Fruit fly (Drosophila melanogaster) whole organism, embryonic: Measurements from ENCODE around the gene CG6005.

Experiments
- Adf1 ChIP-seq: fragments of 200-800 bp; sonication (Bioruptor generic); IDR thresholded peaks from 2 replicates; pipeline ENCODE4 v1.3.6; 2022; ENCODE audit warnings: missing biosample characterization, missing genetic modification characterization
- BtbVII ChIP-seq: fragments of 200-800 bp; sonication (Bioruptor generic); optimal IDR thresholded peaks from 3 replicates; lab custom pipeline; 2017; ENCODE audit warnings: missing biosample characterization, mild to moderate bottlenecking, missing genetic modification characterization
- CG10543 ChIP-seq: fragments of 200-800 bp; sonication (Bioruptor generic); optimal IDR thresholded peaks from 3 replicates; lab custom pipeline; 2017; ENCODE audit warnings: missing biosample characterization, mild to moderate bottlenecking, missing genetic modification characterization, moderate library complexity
- CG11504 ChIP-seq: fragments of 200-800 bp; sonication (Bioruptor generic); optimal IDR thresholded peaks from 3 replicates; lab custom pipeline; 2019; ENCODE audit warnings: missing biosample characterization, mild to moderate bottlenecking, missing genetic modification characterization, moderate library complexity
- CG11723 ChIP-seq: fragments of 200-800 bp; sonication (Bioruptor generic); optimal IDR thresholded peaks from 2 replicates; lab custom pipeline; 2017; ENCODE audit warnings: missing biosample characterization, mild to moderate bottlenecking, missing genetic modification characterization
- CG12071 ChIP-seq: fragments of 200-800 bp; sonication (Bioruptor generic); optimal IDR thresholded peaks from 3 replicates; lab custom pipeline; 2018; ENCODE audit warnings: missing biosample characterization, mild to moderate bottlenecking, missing genetic modification characterization
- CG12155 ChIP-seq: fragments of 200-800 bp; sonication (Bioruptor generic); optimal IDR thresholded peaks from 3 replicates; lab custom pipeline; 2016; ENCODE audit warnings: missing biosample characterization, missing genetic modification characterization
- CG12659 ChIP-seq: fragments of 200-800 bp; sonication (Bioruptor generic); optimal IDR thresholded peaks from 3 replicates; lab custom pipeline; 2017; ENCODE audit warnings: mild to moderate bottlenecking, missing biosample characterization, missing genetic modification reagents, missing genetic modification characterization
- CG15269 ChIP-seq: fragments of 200-800 bp; sonication (Bioruptor generic); optimal IDR thresholded peaks from 2 replicates; lab custom pipeline; 2018; ENCODE audit warnings: missing biosample characterization, mild to moderate bottlenecking, missing genetic modification characterization, moderate library complexity
- CG15514 ChIP-seq: fragments of 200-800 bp; sonication (Bioruptor generic); optimal IDR thresholded peaks from 3 replicates; lab custom pipeline; 2017; ENCODE audit warnings: missing biosample characterization, missing genetic modification characterization, mild to moderate bottlenecking, moderate library complexity, missing genetic modification reagents
- CG1603 ChIP-seq: fragments of 200-800 bp; sonication (Bioruptor generic); optimal IDR thresholded peaks from 2 replicates; lab custom pipeline; 2019; ENCODE audit warnings: missing biosample characterization, mild to moderate bottlenecking, missing genetic modification characterization, moderate library complexity
- CG1647 ChIP-seq: fragments of 200-800 bp; sonication (Bioruptor generic); optimal IDR thresholded peaks from 3 replicates; lab custom pipeline; 2016; ENCODE audit warnings: missing biosample characterization, missing genetic modification characterization
- CG17612 ChIP-seq: fragments of 200-800 bp; sonication (Bioruptor generic); IDR thresholded peaks from 2 replicates; pipeline ENCODE4 v1.3.6; 2022; ENCODE audit warnings: missing biosample characterization, missing genetic modification characterization
- CG2875 ChIP-seq: fragments of 200-800 bp; sonication (Bioruptor generic); optimal IDR thresholded peaks from 2 replicates; lab custom pipeline; 2017; ENCODE audit warnings: missing biosample characterization, mild to moderate bottlenecking, missing genetic modification characterization, missing genetic modification reagents
- CG31441 ChIP-seq: fragments of 200-800 bp; sonication (Bioruptor generic); IDR thresholded peaks from 2 replicates; pipeline ENCODE4 v1.3.6; 2022; ENCODE audit warnings: missing biosample characterization, missing genetic modification characterization
- CG32532 ChIP-seq: fragments of 200-800 bp; sonication (Bioruptor generic); IDR thresholded peaks from 2 replicates; pipeline ENCODE4 v1.3.6; 2022; ENCODE audit warnings: missing biosample characterization, missing genetic modification characterization
- CG32772 ChIP-seq: fragments of 200-800 bp; sonication (Bioruptor generic); IDR thresholded peaks from 2 replicates; pipeline ENCODE4 v1.3.6; 2022; ENCODE audit warnings: missing biosample characterization, missing genetic modification characterization
- CG3281 ChIP-seq: fragments of 200-800 bp; sonication (Bioruptor generic); optimal IDR thresholded peaks from 3 replicates; lab custom pipeline; 2017; ENCODE audit warnings: missing biosample characterization, mild to moderate bottlenecking, missing genetic modification characterization
- CG3726 ChIP-seq: fragments of 200-800 bp; sonication (Bioruptor generic); IDR thresholded peaks from 3 replicates; pipeline ENCODE4, ENCODE4 v1.3.6; 2022; ENCODE audit warnings: missing biosample characterization, missing genetic modification characterization
- CG3995 ChIP-seq: fragments of 200-800 bp; sonication (Bioruptor generic); optimal IDR thresholded peaks from 3 replicates; lab custom pipeline; 2016; ENCODE audit warnings: missing biosample characterization, missing genetic modification characterization
- CG43689 ChIP-seq: fragments of 200-800 bp; sonication (Bioruptor generic); IDR thresholded peaks from 2 replicates; pipeline ENCODE4 v1.3.6; 2022; ENCODE audit warnings: missing biosample characterization, missing genetic modification characterization
- CG7963 ChIP-seq: fragments of 200-800 bp; sonication (Bioruptor generic); IDR thresholded peaks from 3 replicates; pipeline ENCODE4 v1.3.6; 2022; ENCODE audit warnings: missing biosample characterization, missing genetic modification characterization; ENCODE audit not compliant: partially characterized antibody
- CG8281 ChIP-seq: fragments of 200-800 bp; sonication (Bioruptor generic); optimal IDR thresholded peaks from 2 replicates; lab custom pipeline; 2018; ENCODE audit warnings: missing biosample characterization, mild to moderate bottlenecking, missing genetic modification characterization, moderate library complexity
- CG8944 ChIP-seq: fragments of 200-800 bp; sonication (Bioruptor generic); optimal IDR thresholded peaks from 3 replicates; lab custom pipeline; 2016; ENCODE audit warnings: missing biosample characterization, missing genetic modification characterization
- Eip74EF ChIP-seq, 2 experiments: fragments of 200-800 bp in 1 of 2; fragments of >200 bp in 1 of 2; sonication (Bioruptor generic) in 1 of 2; optimal IDR thresholded peaks; 2 replicates each; lab custom pipeline; 2017 to 2019; ENCODE audit warnings: missing biosample characterization in 2 of 2, missing genetic modification characterization in 2 of 2, mild to moderate bottlenecking in 1 of 2, moderate library complexity in 1 of 2
- MBD-R2 ChIP-seq: fragments of 200-800 bp; sonication (Bioruptor generic); IDR thresholded peaks from 2 replicates; pipeline ENCODE4 v1.3.6; 2022; ENCODE audit warnings: missing biosample characterization, missing genetic modification characterization
- Med ChIP-seq: fragments of 200-800 bp; sonication (Bioruptor generic); peaks from one replicate; lab custom pipeline; 2016; ENCODE audit warnings: missing biosample characterization, missing genetic modification characterization, mild to moderate bottlenecking, inconsistent platforms, moderate library complexity
- Opbp ChIP-seq: fragments of 200-800 bp; sonication (Bioruptor generic); IDR thresholded peaks from 3 replicates; pipeline ENCODE4 v1.3.6; 2022; ENCODE audit warnings: missing biosample characterization, missing genetic modification characterization; ENCODE audit not compliant: partially characterized antibody
- Pdp1 ChIP-seq, 2 experiments: fragments of 200-800 bp; sonication (Bioruptor generic); optimal IDR thresholded peaks; 3 replicates each; lab custom pipeline; 2016; ENCODE audit warnings: missing biosample characterization in 2 of 2, missing genetic modification characterization in 2 of 2, mild to moderate bottlenecking in 1 of 2, moderate library complexity in 1 of 2
- Ptx1 ChIP-seq: fragments of 200-800 bp; sonication (Bioruptor generic); IDR thresholded peaks from 2 replicates; pipeline ENCODE4 v1.3.6; 2022; ENCODE audit warnings: missing biosample characterization, missing genetic modification characterization
- Scr ChIP-seq: fragments of 200-800 bp; sonication (Bioruptor generic); IDR thresholded peaks from 2 replicates; pipeline ENCODE4 v1.3.6; 2022; ENCODE audit warnings: missing biosample characterization, missing genetic modification characterization; ENCODE audit not compliant: partially characterized antibody
- Ssrp ChIP-seq: fragments of 200-800 bp; sonication (Bioruptor generic); optimal IDR thresholded peaks from 2 replicates; lab custom pipeline; 2018; ENCODE audit warnings: missing biosample characterization, mild to moderate bottlenecking, missing genetic modification characterization, moderate library complexity
- TFAM ChIP-seq: fragments of 200-800 bp; sonication (Bioruptor generic); optimal IDR thresholded peaks from 2 replicates; lab custom pipeline; 2017; ENCODE audit warnings: missing biosample characterization, missing genetic modification characterization, inconsistent platforms
- Xrp1 ChIP-seq: fragments of 200-800 bp; sonication (Bioruptor generic); IDR thresholded peaks from 2 replicates; pipeline ENCODE4 v1.3.6; 2022; ENCODE audit warnings: missing biosample characterization, missing genetic modification characterization
- ab ChIP-seq: fragments of 200-800 bp; sonication (Bioruptor generic); optimal IDR thresholded peaks from 2 replicates; lab custom pipeline; 2016; ENCODE audit warnings: missing biosample characterization, missing genetic modification characterization
- cad ChIP-seq: fragments of >200 bp; optimal IDR thresholded peaks from 2 replicates; lab custom pipeline; 2017; ENCODE audit warnings: missing biosample characterization, missing genetic modification characterization
- chinmo ChIP-seq: fragments of 200-800 bp; sonication (Bioruptor generic); IDR thresholded peaks from 4 replicates; pipeline ENCODE4 v1.3.6; 2022; ENCODE audit warnings: missing biosample characterization, missing genetic modification characterization; ENCODE audit not compliant: partially characterized antibody
- eyg ChIP-seq: fragments of 200-800 bp; sonication (Bioruptor generic); optimal IDR thresholded peaks from 3 replicates; lab custom pipeline; 2016; ENCODE audit warnings: missing biosample characterization, missing genetic modification characterization
- knrl ChIP-seq: fragments of 200-800 bp; sonication (Bioruptor generic); IDR thresholded peaks from 3 replicates; pipeline ENCODE4 v1.3.6; 2022; ENCODE audit warnings: missing biosample characterization, missing genetic modification characterization; ENCODE audit not compliant: partially characterized antibody
- nau ChIP-seq: fragments of 200-800 bp; sonication (Bioruptor generic); optimal IDR thresholded peaks from 3 replicates; lab custom pipeline; 2017; ENCODE audit warnings: missing biosample characterization, mild to moderate bottlenecking, missing genetic modification characterization, missing genetic modification reagents
- ranshi ChIP-seq: fragments of 200-800 bp; sonication (Bioruptor generic); IDR thresholded peaks from 2 replicates; pipeline ENCODE4 v1.3.6; 2022; ENCODE audit warnings: missing biosample characterization, missing genetic modification characterization
- sr ChIP-seq: fragments of 200-800 bp; sonication (Bioruptor generic); IDR thresholded peaks from 3 replicates; pipeline ENCODE4 v1.3.6; 2022; ENCODE audit warnings: missing biosample characterization, missing genetic modification characterization
- tgo ChIP-seq: fragments of 200-800 bp; sonication (Bioruptor generic); IDR thresholded peaks from 3 replicates; pipeline ENCODE4 v1.3.6; 2022; ENCODE audit warnings: missing biosample characterization, missing genetic modification characterization
- tll ChIP-seq, 2 experiments: fragments of 200-800 bp in 1 of 2; fragments of >200 bp in 1 of 2; sonication (Bioruptor generic) in 1 of 2; optimal IDR thresholded peaks; 2 replicates each; lab custom pipeline; 2017 to 2019; ENCODE audit warnings: missing biosample characterization in 2 of 2, missing genetic modification characterization in 2 of 2, mild to moderate bottlenecking in 1 of 2, moderate library complexity in 1 of 2
- ttk ChIP-seq: fragments of 200-800 bp; sonication (Bioruptor generic); IDR thresholded peaks from 2 replicates; pipeline ENCODE4 v2.1.2; 2022; ENCODE audit warnings: missing biosample characterization, missing genetic modification characterization
- twi ChIP-seq: fragments of 200-800 bp; optimal IDR thresholded peaks from 2 replicates; lab custom pipeline; 2019; ENCODE audit warnings: missing biosample characterization, mild to moderate bottlenecking, missing genetic modification characterization, moderate library complexity
- zen2 ChIP-seq: fragments of 200-800 bp; sonication (Bioruptor generic); IDR thresholded peaks from 3 replicates; pipeline ENCODE4 v1.3.6; 2022; ENCODE audit warnings: missing biosample characterization, missing genetic modification characterization; ENCODE audit not compliant: partially characterized antibody
- zfh1 ChIP-seq: fragments of 200-800 bp; sonication (Bioruptor generic); IDR thresholded peaks from 3 replicates; pipeline ENCODE4 v1.3.6; 2022; ENCODE audit warnings: missing biosample characterization, missing genetic modification characterization

Gene CG6005

DNA sequence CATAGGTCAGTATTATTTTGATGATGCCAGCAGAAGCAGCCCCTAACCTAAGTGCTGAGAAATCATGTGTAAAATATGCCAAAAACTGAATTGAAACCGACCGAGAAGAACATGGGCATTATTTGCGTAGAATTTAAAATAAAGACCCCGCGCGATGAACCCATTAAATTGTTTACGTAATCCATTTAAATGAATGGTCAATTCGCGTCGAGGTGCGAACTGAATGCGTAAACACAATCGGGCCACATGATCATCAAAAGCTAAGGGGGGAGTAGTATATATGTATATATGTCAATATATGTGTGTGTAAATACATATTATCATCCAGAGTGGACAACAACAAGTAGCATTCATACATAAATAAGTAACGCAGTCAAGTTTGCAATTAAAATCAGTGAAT is 36.3 kb upstream of the CG6005 start (continued):
- TF ChIP-seq chinmo (GFP tag; lab: Robert Waterston, UW) = 0 out of 4 replicates have a peak, but pooled peaks have one; percentile 15
- TF ChIP-seq CG12071 (GFP tag; lab: Kevin White, UChicago) = peak; percentile 11
- no peak for TF ChIP-seq CG12155
- TF ChIP-seq CG3281 (GFP tag; lab: Kevin White, UChicago) = peak; percentile 2
- peak; percentile 20 for TF ChIP-seq Med
- TF ChIP-seq Xrp1 = peak; percentile 15; the same call in 1 of the 2 replicates
- peak; percentile 4 for TF ChIP-seq CG15269
- TF ChIP-seq CG1647 = no peak
- TF ChIP-seq CG31441 (GFP tag; lab: Robert Waterston, UW) = 0 out of 2 replicates have a peak, but pooled peaks have one; percentile 9
- TF ChIP-seq nau (GFP tag; lab: Kevin White, UChicago) = peak; percentile 17
- TF ChIP-seq CG8944 = no peak
- no peak for TF ChIP-seq CG43689 (GFP tag; lab: Robert Waterston, UW)
- TF ChIP-seq CG3995 (GFP tag; lab: Kevin White, UChicago) = no peak
- TF ChIP-seq Eip74EF (GFP tag; optimal IDR thresholded peaks at IDR 0.05; lab: Kevin White, UChicago) = peak in 1 of 2 experiments; percentile 13
- TF ChIP-seq cad (GFP tag; lab: Kevin White, UChicago) = no peak

DNA sequence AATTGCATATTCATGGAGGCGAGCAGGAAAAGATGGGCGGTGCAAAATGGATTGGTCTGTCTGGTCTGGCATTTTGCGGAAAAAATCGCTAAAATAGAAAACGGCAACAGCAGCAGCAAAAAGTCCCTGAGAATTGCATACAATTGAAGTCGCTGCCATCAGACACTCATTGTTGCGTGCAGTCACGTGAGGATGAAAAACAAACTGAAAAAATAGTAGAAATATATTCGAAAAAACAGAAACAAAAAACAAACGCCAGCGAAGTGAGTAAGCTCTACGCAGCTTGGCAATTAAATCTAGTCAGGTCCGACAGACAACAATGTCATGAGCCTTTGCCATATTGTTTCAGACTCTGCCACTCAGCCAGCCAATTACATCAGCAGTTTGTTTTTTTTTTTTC is 35.5 kb upstream of the CG6005 start:
- TF ChIP-seq CG3726 (GFP tag; lab: Robert Waterston, UW) = no peak
- TF ChIP-seq knrl (GFP tag; lab: Robert Waterston, UW) = 0 out of 3 replicates have a peak, but pooled peaks have one; percentile 3

DNA sequence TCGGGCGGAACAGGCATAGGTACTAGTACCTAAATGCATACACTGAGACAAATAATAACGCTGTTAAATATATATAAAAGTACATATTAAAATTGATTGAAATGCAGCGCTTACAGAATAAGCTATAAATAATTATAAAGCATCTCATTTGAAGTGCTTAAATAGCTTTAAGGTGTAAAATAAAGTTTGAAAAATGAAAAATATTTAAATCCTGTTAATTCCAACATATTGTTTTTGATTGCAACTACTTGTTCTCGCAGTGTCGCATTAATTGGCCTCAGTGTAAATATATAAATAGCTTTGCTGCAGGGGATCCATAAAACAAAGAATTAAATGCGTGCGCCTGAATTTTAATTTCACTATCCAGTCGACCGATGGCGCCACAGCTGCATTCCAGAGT is 34.6 kb upstream of the CG6005 start:
- TF ChIP-seq Ssrp (tag; lab: Kevin White, UChicago) (peak; percentile 6), twi (no peak), CG1603 (tag; lab: Kevin White, UChicago) (no peak), ab (no peak), Pdp1 (GFP tag; optimal IDR thresholded peaks at IDR 0.05; lab: Kevin White, UChicago) (no peak), CG15514 (GFP tag; lab: Kevin White, UChicago) (no peak), CG10543 (GFP tag; lab: Kevin White, UChicago) (no peak), CG11504 (tag; lab: Kevin White, UChicago) (peak; percentile 27), tgo (GFP tag; lab: Robert Waterston, UW) (no peak), sr (GFP tag; lab: Robert Waterston, UW) (no peak), CG11723 (GFP tag; lab: Kevin White, UChicago) (no peak), CG32532 (GFP tag; lab: Robert Waterston, UW) (no peak), CG17612 (no peak), CG32772 (GFP tag; lab: Robert Waterston, UW) (no peak), MBD-R2 (GFP tag; lab: Robert Waterston, UW) (no peak), CG15269 (no peak), TFAM (GFP tag; lab: Kevin White, UChicago) (no peak), Adf1 (GFP tag; lab: Robert Waterston, UW) (no peak), BtbVII (GFP tag; lab: Kevin White, UChicago) (no peak), CG8281 (tag; lab: Kevin White, UChicago) (no peak), zfh1 (GFP tag; lab: Robert Waterston, UW) (no peak), eyg (GFP tag; lab: Kevin White, UChicago) (no peak), CG7963 (GFP tag; lab: Robert Waterston, UW) (no peak), ranshi (GFP tag; lab: Robert Waterston, UW) (no peak), tll (GFP tag; optimal IDR thresholded peaks at IDR 0.05; lab: Kevin White, UChicago) (no peak), CG2875 (GFP tag; lab: Kevin White, UChicago) (no peak), CG12659 (GFP tag; lab: Kevin White, UChicago) (no peak), Scr (GFP tag; lab: Robert Waterston, UW) (no peak), zen2 (GFP tag; lab: Robert Waterston, UW) (no peak), Opbp (GFP tag; lab: Robert Waterston, UW) (no peak), Ptx1 (no peak), ttk (GFP tag; lab: Robert Waterston, UW) (no peak)
